Fruit fly (Drosophila melanogaster): ENCODE measurements around the gene PH4alphaMP.
A peak's percentile ranks its signal among the peaks of the same experiment; 100 is the strongest.

Gene PH4alphaMP

dm6 chr3R:30461608-30462243 lies 34.2 kb downstream of the PH4alphaMP start (continued):
- TF ChIP-seq fkh (GFP tag; optimal IDR thresholded peaks at IDR 0.05) (no peak), Hr4 (GFP tag; optimal IDR thresholded peaks at IDR 0.05) (peak; percentile 54), lz (GFP tag; optimal IDR thresholded peaks at IDR 0.05) (peak; percentile 24), achi (GFP tag; optimal IDR thresholded peaks at IDR 0.05) (peak; percentile 62), CG10631 (GFP tag; optimal IDR thresholded peaks at IDR 0.05) (peak; percentile 62), CG11294 (GFP tag; IDR thresholded peaks at IDR 0.05) (no peak), CG3032 (tag; optimal IDR thresholded peaks at IDR 0.05) (peak; percentile 52), OdsH (GFP tag; optimal IDR thresholded peaks at IDR 0.05) (peak; percentile 61), CG31627 (GFP tag; optimal IDR thresholded peaks at IDR 0.05) (peak; percentile 31), acj6 (GFP tag; optimal IDR thresholded peaks at IDR 0.05) (peak; percentile 60), spab (GFP tag; optimal IDR thresholded peaks at IDR 0.05) (peak; percentile 43), Lpt (GFP tag; optimal IDR thresholded peaks at IDR 0.05) (peak; percentile 45), topi (GFP tag; optimal IDR thresholded peaks at IDR 0.05) (peak; percentile 55), CG3919 (GFP tag; optimal IDR thresholded peaks at IDR 0.05) (peak; percentile 49), CG11762 (GFP tag; optimal IDR thresholded peaks at IDR 0.05; ENCODE audit: insufficient read depth) (peak; percentile 43), Eip75B (GFP tag; optimal IDR thresholded peaks at IDR 0.05) (peak; percentile 45), Eip78C (GFP tag) (peak; percentile 92), Met (GFP tag; optimal IDR thresholded peaks at IDR 0.05) (peak; percentile 59), CG10669 (GFP tag; optimal IDR thresholded peaks at IDR 0.05) (peak; percentile 61), CG4318 (GFP tag; optimal IDR thresholded peaks at IDR 0.05) (no peak), fd59A (GFP tag; optimal IDR thresholded peaks at IDR 0.05) (peak; percentile 16), esn (GFP tag; optimal IDR thresholded peaks at IDR 0.05) (peak; percentile 59), CG15336 (GFP tag; IDR thresholded peaks at IDR 0.05) (peak; percentile 67), CG7368 (GFP tag; optimal IDR thresholded peaks at IDR 0.05) (peak; percentile 24), ss (GFP tag; optimal IDR thresholded peaks at IDR 0.05) (peak; percentile 41 to 65), dsx (GFP tag; optimal IDR thresholded peaks at IDR 0.05; ENCODE audit: poor library complexity, severe bottlenecking) (peak; percentile 52), cyc (GFP tag; optimal IDR thresholded peaks at IDR 0.05) (peak; percentile 6), pdm3 (GFP tag; optimal IDR thresholded peaks at IDR 0.05) (peak; percentile 58), Ets96B (tag; optimal IDR thresholded peaks at IDR 0.05) (peak; percentile 53), Sox102F (GFP tag; optimal IDR thresholded peaks at IDR 0.05) (peak; percentile 45)

dm6 chr3R:30460187-30460586 lies 35.8 kb downstream of the PH4alphaMP start:
- peak; percentile 10; the same call in 1 of the 3 replicates for TF ChIP-seq eg (GFP tag; IDR thresholded peaks at IDR 0.05)
- TF ChIP-seq OdsH (GFP tag; optimal IDR thresholded peaks at IDR 0.05): no peak
- no peak for TF ChIP-seq CG6808 (GFP tag; optimal IDR thresholded peaks at IDR 0.05)
- TF ChIP-seq Blimp-1 (GFP tag; optimal IDR thresholded peaks at IDR 0.05): no peak
- TF ChIP-seq Sox15 (GFP tag; optimal IDR thresholded peaks at IDR 0.05): no peak
- no peak for TF ChIP-seq CG11902 (GFP tag; optimal IDR thresholded peaks at IDR 0.05)
- TF ChIP-seq CG6854 (GFP tag; optimal IDR thresholded peaks at IDR 0.05): peak; percentile 21
- no peak for TF ChIP-seq Met (GFP tag; optimal IDR thresholded peaks at IDR 0.05)
- no peak for TF ChIP-seq net (GFP tag; optimal IDR thresholded peaks at IDR 0.05)
- TF ChIP-seq CG8319 (GFP tag; optimal IDR thresholded peaks at IDR 0.05): no peak
- no peak for TF ChIP-seq spab (GFP tag; optimal IDR thresholded peaks at IDR 0.05)
- no peak for TF ChIP-seq CG6792 (GFP tag; optimal IDR thresholded peaks at IDR 0.05)
- no peak for TF ChIP-seq Eip75B (GFP tag; optimal IDR thresholded peaks at IDR 0.05)
- no peak for TF ChIP-seq CG11762 (GFP tag; optimal IDR thresholded peaks at IDR 0.05; ENCODE audit: insufficient read depth)
- TF ChIP-seq Hr39 (GFP tag; optimal IDR thresholded peaks at IDR 0.05): no peak
- peak; percentile 41; the same call in 1 of the 3 replicates for TF ChIP-seq CG6163 (GFP tag; IDR thresholded peaks at IDR 0.05)
- TF ChIP-seq svp (GFP tag): peak; percentile 50
- TF ChIP-seq CG8632 (GFP tag; optimal IDR thresholded peaks at IDR 0.05): no peak
- TF ChIP-seq dsx (GFP tag; optimal IDR thresholded peaks at IDR 0.05; ENCODE audit: poor library complexity, severe bottlenecking): no peak
- TF ChIP-seq CG7368 (GFP tag; optimal IDR thresholded peaks at IDR 0.05): no peak
- TF ChIP-seq CG10631 (GFP tag; optimal IDR thresholded peaks at IDR 0.05): no peak
- no peak for TF ChIP-seq salr (GFP tag; optimal IDR thresholded peaks at IDR 0.05)
- no peak for TF ChIP-seq CG34406 (GFP tag; optimal IDR thresholded peaks at IDR 0.05)
- TF ChIP-seq fd59A (GFP tag; optimal IDR thresholded peaks at IDR 0.05): no peak
- TF ChIP-seq achi (GFP tag; optimal IDR thresholded peaks at IDR 0.05): no peak
- TF ChIP-seq Sox14 (GFP tag; optimal IDR thresholded peaks at IDR 0.05): no peak
- TF ChIP-seq Ets96B (tag; optimal IDR thresholded peaks at IDR 0.05): no peak
- no peak for TF ChIP-seq CG16779 (tag; optimal IDR thresholded peaks at IDR 0.05)
- TF ChIP-seq Eip78C (GFP tag): peak; percentile 26
- TF ChIP-seq CG9139 (GFP tag; optimal IDR thresholded peaks at IDR 0.05): no peak
- no peak for TF ChIP-seq topi (GFP tag; optimal IDR thresholded peaks at IDR 0.05)
